Worm (Caenorhabditis elegans): ENCODE data around the gene deb-1.

- TF ChIP-seq cog-1 (tag; optimal IDR thresholded peaks at IDR 0.05) (no peak), tab-1 (GFP tag; IDR thresholded peaks at IDR 0.05) (no peak), flt-1 (GFP tag; IDR thresholded peaks at IDR 0.05) (no peak)
Measured at ce11 chrIV:7098509-7099065, 4.5 kb upstream of the deb-1 start, which contains the start of gene ZC477.4.
